Worm (Caenorhabditis elegans) whole organism, L2 larva: Measurements from ENCODE around the gene ugt-61.

Experiments
- fos-1 ChIP-seq: fragments of 150-350 bp; optimal IDR thresholded peaks from 2 replicates; lab custom pipeline; 2014; ENCODE audit warnings: missing biosample characterization, missing genetic modification characterization
- lsy-2 ChIP-seq, 2 experiments: fragments of 150-350 bp in 1 of 2; sonication (generic microtip) in 1 of 2; optimal IDR thresholded peaks; 2 replicates each; lab custom pipeline; 2014 to 2017; ENCODE audit warnings: missing biosample characterization in 2 of 2, missing genetic modification characterization in 2 of 2
- unc-39 ChIP-seq: fragments of 150-350 bp; optimal IDR thresholded peaks from 2 replicates; lab custom pipeline; 2014; ENCODE audit warnings: missing biosample characterization, missing genetic modification characterization
- unc-62 ChIP-seq: fragments of 150-350 bp; optimal IDR thresholded peaks from 2 replicates; lab custom pipeline; 2014; ENCODE audit warnings: missing biosample characterization, missing genetic modification reagents, missing genetic modification characterization

- TF ChIP-seq fos-1 (tag; lab: Kevin White, UChicago), result no peak
- TF ChIP-seq unc-62 (GFP tag; lab: Kevin White, UChicago), result no peak
- TF ChIP-seq unc-39, result no peak
- TF ChIP-seq lsy-2 (tag; optimal IDR thresholded peaks at IDR 0.05; lab: Kevin White, UChicago), result no peak
Observed at ce11 chrV:4754123-4754522, 11.9 kb downstream of the ugt-61 start, which contains the start of gene hil-4.
